Fruit fly (Drosophila melanogaster) whole organism, embryonic: Measurements from ENCODE around the gene CG4770.

Experiments
- Ada2b ChIP-seq: fragments of 200-800 bp; sonication (Bioruptor generic); IDR thresholded peaks from 2 replicates; pipeline ENCODE4 v1.3.6; 2022; ENCODE audit warnings: missing biosample characterization, missing genetic modification characterization
- Bgb ChIP-seq: fragments of 200-800 bp; sonication (Bioruptor generic); IDR thresholded peaks from 2 replicates; pipeline ENCODE4 v1.3.6; 2022; ENCODE audit warnings: missing biosample characterization, missing genetic modification characterization; ENCODE audit not compliant: partially characterized antibody
- Blimp-1 ChIP-seq: fragments of 200-800 bp; sonication (Bioruptor generic); optimal IDR thresholded peaks from 3 replicates; lab custom pipeline; 2018; ENCODE audit warnings: missing biosample characterization, missing genetic modification characterization, mild to moderate bottlenecking, moderate library complexity, missing genetic modification reagents
- Bteb2 ChIP-seq: fragments of 200-800 bp; sonication (Bioruptor generic); optimal IDR thresholded peaks from 2 replicates; lab custom pipeline; 2016; ENCODE audit warnings: missing biosample characterization, missing genetic modification characterization
- CG10366 ChIP-seq: fragments of 200-800 bp; sonication (Bioruptor generic); IDR thresholded peaks from 2 replicates; pipeline ENCODE4 v1.3.6; 2022; ENCODE audit warnings: missing biosample characterization, missing genetic modification characterization
- CG10979 ChIP-seq: fragments of 200-800 bp; sonication (Bioruptor generic); optimal IDR thresholded peaks from 2 replicates; lab custom pipeline; 2018; ENCODE audit warnings: missing biosample characterization, mild to moderate bottlenecking, missing genetic modification characterization, moderate library complexity
- CG11247 ChIP-seq: fragments of 200-800 bp; sonication (Bioruptor generic); IDR thresholded peaks from 2 replicates; pipeline ENCODE4 v1.3.6; 2022; ENCODE audit warnings: missing biosample characterization, missing genetic modification characterization
- CG11504 ChIP-seq: fragments of 200-800 bp; sonication (Bioruptor generic); optimal IDR thresholded peaks from 3 replicates; lab custom pipeline; 2019; ENCODE audit warnings: missing biosample characterization, mild to moderate bottlenecking, missing genetic modification characterization, moderate library complexity
- CG12744 ChIP-seq: fragments of 200-800 bp; sonication (Bioruptor generic); optimal IDR thresholded peaks from 2 replicates; lab custom pipeline; 2016; ENCODE audit warnings: missing biosample characterization, missing genetic modification characterization
- CG13287 ChIP-seq: fragments of 200-800 bp; sonication (Bioruptor generic); IDR thresholded peaks from 2 replicates; pipeline ENCODE4 v1.3.6; 2022; ENCODE audit warnings: missing biosample characterization, missing genetic modification characterization; ENCODE audit not compliant: partially characterized antibody
- CG14441 ChIP-seq: fragments of 200-800 bp; sonication (Bioruptor generic); IDR thresholded peaks from 2 replicates; pipeline ENCODE4 v1.3.6; 2022; ENCODE audit warnings: missing biosample characterization, missing genetic modification characterization
- CG14667 ChIP-seq: fragments of 200-800 bp; sonication (Bioruptor generic); IDR thresholded peaks from 2 replicates; pipeline ENCODE4 v1.3.6; 2022; ENCODE audit warnings: missing biosample characterization, missing genetic modification characterization
- CG16815 ChIP-seq: fragments of 200-800 bp; sonication (Bioruptor generic); optimal IDR thresholded peaks from 3 replicates; lab custom pipeline; 2017; ENCODE audit warnings: missing biosample characterization, mild to moderate bottlenecking, missing genetic modification characterization
- CG3065 ChIP-seq: fragments of 200-800 bp; sonication (Bioruptor generic); optimal IDR thresholded peaks from 2 replicates; lab custom pipeline; 2016; ENCODE audit warnings: missing biosample characterization, missing genetic modification characterization
- CG3281 ChIP-seq: fragments of 200-800 bp; sonication (Bioruptor generic); optimal IDR thresholded peaks from 3 replicates; lab custom pipeline; 2017; ENCODE audit warnings: missing biosample characterization, mild to moderate bottlenecking, missing genetic modification characterization
- CG3847 ChIP-seq: fragments of 200-800 bp; sonication (Bioruptor generic); IDR thresholded peaks from 2 replicates; pipeline ENCODE4 v1.3.6; 2022; ENCODE audit warnings: missing biosample characterization, missing genetic modification characterization
- CG4820 ChIP-seq: fragments of 200-800 bp; sonication (Bioruptor generic); optimal IDR thresholded peaks from 3 replicates; lab custom pipeline; 2016; ENCODE audit warnings: missing biosample characterization, missing genetic modification characterization
- CG8281 ChIP-seq: fragments of 200-800 bp; sonication (Bioruptor generic); optimal IDR thresholded peaks from 2 replicates; lab custom pipeline; 2018; ENCODE audit warnings: missing biosample characterization, mild to moderate bottlenecking, missing genetic modification characterization, moderate library complexity
- Dbx ChIP-seq: fragments of 200-800 bp; sonication (Bioruptor generic); IDR thresholded peaks from 3 replicates; pipeline ENCODE4 v1.3.6; 2022; ENCODE audit warnings: missing biosample characterization, missing genetic modification characterization
- ERR ChIP-seq: fragments of 200-800 bp; sonication (Bioruptor generic); optimal IDR thresholded peaks from 2 replicates; lab custom pipeline; 2016; ENCODE audit warnings: missing biosample characterization, missing genetic modification characterization
- Ets97D ChIP-seq: fragments of 200-800 bp; sonication (Bioruptor generic); optimal IDR thresholded peaks from 3 replicates; lab custom pipeline; 2016; ENCODE audit warnings: missing biosample characterization, missing genetic modification characterization
- Fer2 ChIP-seq: fragments of 200-800 bp; sonication (Bioruptor generic); optimal IDR thresholded peaks from 2 replicates; lab custom pipeline; 2018; ENCODE audit warnings: missing biosample characterization, mild to moderate bottlenecking, missing genetic modification characterization, moderate library complexity
- Hand ChIP-seq: fragments of 200-800 bp; sonication (Bioruptor generic); optimal IDR thresholded peaks from 2 replicates; lab custom pipeline; 2017; ENCODE audit warnings: mild to moderate bottlenecking, missing biosample characterization, missing genetic modification reagents, missing genetic modification characterization
- MTF-1 ChIP-seq: fragments of 200-800 bp; sonication (Bioruptor generic); optimal IDR thresholded peaks from 2 replicates; lab custom pipeline; 2018; ENCODE audit warnings: missing biosample characterization, mild to moderate bottlenecking, missing genetic modification characterization, borderline replicate concordance
- Opbp ChIP-seq: fragments of 200-800 bp; sonication (Bioruptor generic); IDR thresholded peaks from 3 replicates; pipeline ENCODE4 v1.3.6; 2022; ENCODE audit warnings: missing biosample characterization, missing genetic modification characterization; ENCODE audit not compliant: partially characterized antibody
- Optix ChIP-seq: fragments of 200-800 bp; sonication (Bioruptor generic); IDR thresholded peaks from 3 replicates; pipeline ENCODE4 v1.3.6; 2022; ENCODE audit warnings: missing biosample characterization, missing genetic modification characterization
- Pdp1 ChIP-seq, 2 experiments: fragments of 200-800 bp; sonication (Bioruptor generic); optimal IDR thresholded peaks; 3 replicates each; lab custom pipeline; 2016; ENCODE audit warnings: missing biosample characterization in 2 of 2, missing genetic modification characterization in 2 of 2, mild to moderate bottlenecking in 1 of 2, moderate library complexity in 1 of 2
- Ptx1 ChIP-seq: fragments of 200-800 bp; sonication (Bioruptor generic); IDR thresholded peaks from 2 replicates; pipeline ENCODE4 v1.3.6; 2022; ENCODE audit warnings: missing biosample characterization, missing genetic modification characterization
- Sox100B ChIP-seq: fragments of 200-800 bp; sonication (Bioruptor generic); optimal IDR thresholded peaks from 3 replicates; lab custom pipeline; 2018; ENCODE audit warnings: missing biosample characterization, mild to moderate bottlenecking, missing genetic modification characterization
- ato ChIP-seq: fragments of 200-800 bp; sonication (Bioruptor generic); IDR thresholded peaks from 2 replicates; pipeline ENCODE4 v1.3.6; 2022; ENCODE audit warnings: missing biosample characterization, missing genetic modification characterization; ENCODE audit not compliant: partially characterized antibody
- chm ChIP-seq: fragments of 200-800 bp; sonication (Bioruptor generic); IDR thresholded peaks from 2 replicates; pipeline ENCODE4 v1.3.6; 2022; ENCODE audit warnings: missing biosample characterization, missing genetic modification characterization
- crol ChIP-seq: fragments of 200-800 bp; sonication (Bioruptor generic); IDR thresholded peaks from 2 replicates; pipeline ENCODE4 v1.3.6; 2022; ENCODE audit warnings: missing biosample characterization, missing genetic modification characterization
- dmrt11E ChIP-seq: fragments of 200-800 bp; sonication (Bioruptor generic); optimal IDR thresholded peaks from 3 replicates; lab custom pipeline; 2018; ENCODE audit warnings: missing biosample characterization, mild to moderate bottlenecking, missing genetic modification characterization, moderate library complexity
- en ChIP-seq: fragments of 200-800 bp; sonication (Bioruptor generic); optimal IDR thresholded peaks from 2 replicates; lab custom pipeline; 2016; ENCODE audit warnings: missing biosample characterization, missing genetic modification characterization
- gfzf ChIP-seq: fragments of 200-800 bp; sonication (Bioruptor generic); optimal IDR thresholded peaks from 2 replicates; lab custom pipeline; 2016; ENCODE audit warnings: missing biosample characterization, mild to moderate bottlenecking, missing genetic modification characterization, moderate library complexity
- grn ChIP-seq: fragments of 200-800 bp; sonication (Bioruptor generic); optimal IDR thresholded peaks from 3 replicates; lab custom pipeline; 2017; ENCODE audit warnings: missing biosample characterization, missing genetic modification characterization
- her ChIP-seq: fragments of 200-800 bp; sonication (Bioruptor generic); optimal IDR thresholded peaks from 2 replicates; lab custom pipeline; 2016; ENCODE audit warnings: missing biosample characterization, missing genetic modification characterization
- hkb ChIP-seq, 2 experiments: fragments of 200-800 bp in 1 of 2; fragments of >200 bp in 1 of 2; sonication (Bioruptor generic) in 1 of 2; IDR thresholded peaks in 1 of 2; optimal IDR thresholded peaks in 1 of 2; 2 replicates each; pipeline versions ENCODE4 v1.3.6 to Lab custom; 2017 to 2022; ENCODE audit warnings: missing biosample characterization in 1 of 2, missing genetic modification characterization in 1 of 2
- jing ChIP-seq: fragments of 200-800 bp; sonication (Bioruptor generic); optimal IDR thresholded peaks from 2 replicates; lab custom pipeline; 2018; ENCODE audit warnings: missing biosample characterization, mild to moderate bottlenecking, missing genetic modification characterization
- jumu ChIP-seq: fragments of 200-800 bp; sonication (Bioruptor generic); optimal IDR thresholded peaks from 3 replicates; lab custom pipeline; 2016; ENCODE audit warnings: missing biosample characterization, missing genetic modification characterization
- pan ChIP-seq, 4 experiments: fragments of >200 bp in 3 of 4; fragments of 200-800 bp in 1 of 4; sonication (Bioruptor generic) in 1 of 4; optimal IDR thresholded peaks in 3 of 4; IDR thresholded peaks in 1 of 4; 2 replicates each; pipeline versions ENCODE4 v1.3.6 to Lab custom; 2017 to 2022; ENCODE audit warnings: missing biosample characterization in 2 of 4, missing genetic modification characterization in 2 of 4, mixed read lengths in 1 of 4
- peb ChIP-seq: fragments of 200-800 bp; sonication (Bioruptor generic); IDR thresholded peaks from 2 replicates; pipeline ENCODE4 v1.3.6; 2022; ENCODE audit warnings: missing biosample characterization, missing genetic modification characterization
- ro ChIP-seq: fragments of 200-800 bp; sonication (Bioruptor generic); IDR thresholded peaks from 2 replicates; pipeline ENCODE4 v1.3.6; 2022; ENCODE audit warnings: missing biosample characterization, missing genetic modification characterization
- sc ChIP-seq, 3 experiments: fragments of >200 bp in 2 of 3; fragments of 200-800 bp in 1 of 3; sonication (Bioruptor generic) in 1 of 3; optimal IDR thresholded peaks; 2 replicates in 2 of 3; 3 replicates in 1 of 3; lab custom pipeline; 2017; ENCODE audit warnings: mild to moderate bottlenecking in 1 of 3, missing biosample characterization in 1 of 3, missing genetic modification characterization in 1 of 3, missing genetic modification reagents in 1 of 3
- tap ChIP-seq: fragments of 200-800 bp; optimal IDR thresholded peaks from 3 replicates; lab custom pipeline; 2019; ENCODE audit warnings: missing biosample characterization, mild to moderate bottlenecking, missing genetic modification characterization, moderate library complexity
- tna ChIP-seq: fragments of 200-800 bp; sonication (Bioruptor generic); IDR thresholded peaks from 2 replicates; pipeline ENCODE4 v1.3.6; 2022; ENCODE audit warnings: missing biosample characterization, missing genetic modification characterization; ENCODE audit not compliant: partially characterized antibody
- zfh1 ChIP-seq: fragments of 200-800 bp; sonication (Bioruptor generic); IDR thresholded peaks from 3 replicates; pipeline ENCODE4 v1.3.6; 2022; ENCODE audit warnings: missing biosample characterization, missing genetic modification characterization

Gene CG4770

DNA sequence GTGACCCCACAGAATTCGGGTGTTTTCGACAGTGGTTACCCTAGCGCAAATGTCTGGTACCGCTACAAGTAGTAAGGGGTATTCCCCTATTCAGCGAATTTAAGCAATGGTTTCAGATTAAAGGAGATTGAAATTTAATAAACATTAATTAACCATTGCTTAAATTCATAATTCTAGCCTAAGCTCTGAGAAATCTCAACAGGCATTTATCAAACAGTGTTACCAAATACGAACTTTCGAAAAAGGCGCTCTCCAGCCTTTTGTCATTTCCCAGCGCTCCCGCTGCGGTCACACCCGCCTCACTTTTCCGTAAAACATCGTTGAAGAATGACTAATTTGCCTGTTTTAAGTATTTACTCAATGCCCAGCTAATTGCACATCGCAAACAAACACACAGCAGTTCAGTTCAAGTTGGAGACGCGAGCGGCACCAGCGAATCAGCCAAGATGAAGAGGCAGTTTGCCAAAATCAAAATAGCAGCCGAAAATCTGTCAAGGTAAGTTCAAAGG, 13.4 kb upstream of the CG4770 start, which contains the start of the genes Surf6 and RhoGAP92B (continued):
- TF ChIP-seq CG13287 (peak; percentile 78), Hand (no peak), CG4820 (GFP tag; lab: Kevin White, UChicago) (peak; percentile 53), zfh1 (GFP tag; lab: Robert Waterston, UW) (peak; percentile 58; the same call in 2 of the 3 replicates), Blimp-1 (GFP tag; lab: Kevin White, UChicago) (peak; percentile 46), Dbx (GFP tag; lab: Robert Waterston, UW) (peak; percentile 70; the same call in 2 of the 3 replicates), CG3847 (GFP tag; lab: Robert Waterston, UW) (peak; percentile 86), sc (optimal IDR thresholded peaks at IDR 0.05; lab: Kevin White, UChicago) (no peak), sc (GFP tag; optimal IDR thresholded peaks at IDR 0.05; lab: Kevin White, UChicago) (peak; percentile 12), Opbp (no peak; the same call in 2 of the 3 replicates), CG10979 (tag; lab: Kevin White, UChicago) (peak; percentile 53), CG10366 (GFP tag; lab: Robert Waterston, UW) (0 out of 2 replicates have a peak, but pooled peaks have one; percentile 24), chm (no peak; the same call in 1 of the 2 replicates), CG12744 (GFP tag; lab: Kevin White, UChicago) (peak; percentile 19), ERR (GFP tag; lab: Kevin White, UChicago) (peak; percentile 38), Bteb2 (peak; percentile 58), Ets97D (GFP tag; lab: Kevin White, UChicago) (peak; percentile 89), Bgb (GFP tag; lab: Robert Waterston, UW) (no peak), tap (tag; lab: Kevin White, UChicago) (peak; percentile 2), tna (GFP tag; lab: Robert Waterston, UW) (no peak), CG14441 (peak; percentile 61; the same call in 1 of the 2 replicates), hkb (optimal IDR thresholded peaks at IDR 0.05; lab: Kevin White, UChicago) (peak; percentile 96), hkb (GFP tag; IDR thresholded peaks at IDR 0.05; lab: Robert Waterston, UW) (peak; percentile 80), CG11504 (tag; lab: Kevin White, UChicago) (peak; percentile 69), CG11247 (GFP tag; lab: Robert Waterston, UW) (no peak), Sox100B (GFP tag; lab: Kevin White, UChicago) (peak; percentile 67), MTF-1 (GFP tag; lab: Kevin White, UChicago) (peak; percentile 38), jing (GFP tag; lab: Kevin White, UChicago) (no peak), en (GFP tag; lab: Kevin White, UChicago) (peak; percentile 49), ato (GFP tag; lab: Robert Waterston, UW) (no peak), CG8281 (tag; lab: Kevin White, UChicago) (no peak), her (peak; percentile 63), CG3281 (GFP tag; lab: Kevin White, UChicago) (peak; percentile 73), CG14667 (GFP tag; lab: Robert Waterston, UW) (no peak), Fer2 (tag; lab: Kevin White, UChicago) (peak; percentile 8), gfzf (GFP tag; lab: Kevin White, UChicago) (peak; percentile 96), crol (no peak), Pdp1 (GFP tag; optimal IDR thresholded peaks at IDR 0.05; lab: Kevin White, UChicago) (peak; percentile 45 to 61), pan (optimal IDR thresholded peaks at IDR 0.05; lab: Kevin White, UChicago) (no peak), pan (GFP tag; optimal IDR thresholded peaks at IDR 0.05 in 1 of 2, IDR thresholded peaks at IDR 0.05 in 1 of 2) (peak in 1 of 2 experiments; percentile 30), CG16815 (no peak), Ptx1 (0 out of 2 replicates have a peak, but pooled peaks have one; percentile 27), CG3065 (GFP tag; lab: Kevin White, UChicago) (peak; percentile 12), dmrt11E (tag; lab: Kevin White, UChicago) (peak; percentile 50), grn (GFP tag; lab: Kevin White, UChicago) (peak; percentile 5), jumu (GFP tag; lab: Kevin White, UChicago) (peak; percentile 77), Optix (GFP tag; lab: Robert Waterston, UW) (0 out of 3 replicates have a peak, but pooled peaks have one; percentile 41), Ada2b (GFP tag; lab: Robert Waterston, UW) (0 out of 2 replicates have a peak, but pooled peaks have one; percentile 18), peb (GFP tag; lab: Robert Waterston, UW) (no peak), ro (GFP tag; lab: Robert Waterston, UW) (no peak)
